Worm (Caenorhabditis elegans): ENCODE measurements around the gene F08D12.4.

DNA sequence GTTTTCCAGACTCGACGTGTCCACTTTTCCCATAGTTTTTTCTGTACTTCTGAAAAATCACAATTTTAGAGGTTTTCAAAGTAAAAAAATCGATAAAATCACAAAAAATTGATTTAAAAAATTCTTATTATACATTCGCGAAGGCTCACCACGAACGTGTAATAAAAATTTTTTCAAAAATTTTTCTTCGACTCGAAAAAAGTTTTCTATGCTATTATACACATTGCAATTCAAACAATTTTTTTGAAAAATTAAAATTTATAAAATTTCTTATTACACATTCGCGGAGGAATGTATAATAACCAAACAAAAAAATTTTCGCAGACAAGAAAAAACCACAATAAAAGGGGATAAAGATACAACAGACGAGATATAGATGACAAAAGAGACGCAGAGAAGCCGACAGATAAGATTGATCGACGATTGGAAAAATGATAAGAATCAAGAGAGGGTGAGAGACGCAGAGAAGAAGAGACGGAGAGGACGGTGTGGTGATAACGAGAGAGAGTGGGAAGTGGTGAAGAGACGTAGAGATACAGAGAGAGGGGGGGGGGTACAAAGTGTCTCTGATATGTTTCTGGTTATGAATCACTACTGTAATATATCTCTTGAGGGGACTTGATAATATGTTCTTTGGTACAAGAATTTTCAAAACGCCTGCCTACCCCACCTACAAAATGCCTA lies 22.7 kb downstream of the F08D12.4 start, which contains the start of gene nhr-119:
- TF ChIP-seq ama-1 (optimal IDR thresholded peaks at IDR 0.05) (no peak), tbx-37 (GFP tag; conservative IDR thresholded peaks at IDR 0.05) (no peak), flt-1 (GFP tag; IDR thresholded peaks at IDR 0.05) (no peak), ets-7 (tag; optimal IDR thresholded peaks at IDR 0.05) (no peak), B0310.2 (tag; optimal IDR thresholded peaks at IDR 0.05) (no peak), aly-1 (tag; optimal IDR thresholded peaks at IDR 0.05) (no peak)

Measured in whole organism, early embryonic.